Worm (Caenorhabditis elegans): ENCODE measurements around the gene F15E6.9.

The F15E6.9 gene

DNA sequence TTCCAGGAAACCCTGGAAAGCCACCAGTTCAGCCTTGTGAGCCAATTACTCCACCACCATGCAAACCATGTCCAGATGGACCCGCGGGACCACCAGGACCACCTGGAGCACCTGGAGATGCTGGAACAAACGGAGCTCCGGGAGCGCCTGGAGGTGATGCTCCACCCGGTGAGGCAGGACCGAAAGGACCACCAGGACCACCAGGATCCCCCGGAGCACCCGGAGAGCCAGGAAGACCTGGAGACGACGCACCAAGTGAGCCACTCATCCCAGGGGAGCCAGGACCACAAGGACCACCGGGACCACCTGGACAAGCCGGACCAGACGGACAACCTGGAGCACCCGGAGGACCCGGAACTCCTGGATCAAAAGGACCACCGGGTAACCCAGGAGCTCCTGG lies 34.2 kb downstream of the F15E6.9 start:
- no peak for TF ChIP-seq fkh-10 (GFP tag; optimal IDR thresholded peaks at IDR 0.05)
- TF ChIP-seq ceh-9 (tag; optimal IDR thresholded peaks at IDR 0.05), result no peak
- no peak for TF ChIP-seq ceh-34 (tag; optimal IDR thresholded peaks at IDR 0.05)
- TF ChIP-seq ceh-31 (tag; optimal IDR thresholded peaks at IDR 0.05), result no peak
- no peak for TF ChIP-seq ceh-2 (tag; optimal IDR thresholded peaks at IDR 0.05)
- TF ChIP-seq lim-6 (tag; optimal IDR thresholded peaks at IDR 0.05), result no peak
- TF ChIP-seq tbx-2 (tag; optimal IDR thresholded peaks at IDR 0.05), result peak; percentile 6
- no peak for TF ChIP-seq ceh-14 (tag; optimal IDR thresholded peaks at IDR 0.05)
- TF ChIP-seq hlh-6 (tag; optimal IDR thresholded peaks at IDR 0.05), result peak; percentile 63
- TF ChIP-seq elt-4 (tag; optimal IDR thresholded peaks at IDR 0.05), result peak; percentile 15
- no peak for TF ChIP-seq pax-1 (tag; optimal IDR thresholded peaks at IDR 0.05)
- TF ChIP-seq ceh-6 (GFP tag; optimal IDR thresholded peaks at IDR 0.05), result no peak
- no peak for TF ChIP-seq zip-5 (tag; optimal IDR thresholded peaks at IDR 0.05)
- TF ChIP-seq unc-86 (tag; optimal IDR thresholded peaks at IDR 0.05), result no peak
- TF ChIP-seq C08G9.2 (tag; optimal IDR thresholded peaks at IDR 0.05), result peak; percentile 54

DNA sequence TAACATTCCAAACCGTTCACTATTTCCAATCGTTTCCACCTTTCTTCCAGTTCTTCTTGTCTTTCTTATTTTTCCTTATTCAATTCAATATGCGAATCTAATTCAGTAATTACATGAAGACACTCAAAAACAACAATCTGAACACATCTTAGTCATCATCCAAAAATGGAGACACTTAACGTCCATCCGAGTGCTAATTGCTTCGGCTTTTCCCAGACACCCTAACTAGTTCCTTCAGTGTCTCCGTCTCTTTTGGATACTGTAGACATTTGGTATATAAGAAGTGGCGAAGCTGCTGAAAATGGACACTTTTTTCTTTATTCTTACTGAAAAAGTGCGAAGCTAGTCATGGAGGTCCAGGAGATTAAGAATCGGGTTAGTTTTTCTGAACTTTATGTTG lies 35.9 kb downstream of the F15E6.9 start, which contains the start of gene col-33:
Gene col-33, plus strand, starts transcription at position 301 of the 400 bp plus-strand sequence.
- TF ChIP-seq dve-1 (tag; optimal IDR thresholded peaks at IDR 0.05) (no peak), pag-3 (tag; optimal IDR thresholded peaks at IDR 0.05; ENCODE audit: borderline replicate concordance) (no peak), hlh-8 (tag; optimal IDR thresholded peaks at IDR 0.05) (no peak), C08G9.2 (tag; optimal IDR thresholded peaks at IDR 0.05) (no peak), fkh-10 (GFP tag; optimal IDR thresholded peaks at IDR 0.05) (no peak), K09A11.1 (tag; optimal IDR thresholded peaks at IDR 0.05; ENCODE audit: insufficient read depth) (no peak), Y22D7AL.16 (tag; optimal IDR thresholded peaks at IDR 0.05) (no peak), che-1 (tag; optimal IDR thresholded peaks at IDR 0.05) (no peak), hlh-13 (GFP tag; optimal IDR thresholded peaks at IDR 0.05) (no peak), ttx-3 (tag; optimal IDR thresholded peaks at IDR 0.05) (no peak)

DNA sequence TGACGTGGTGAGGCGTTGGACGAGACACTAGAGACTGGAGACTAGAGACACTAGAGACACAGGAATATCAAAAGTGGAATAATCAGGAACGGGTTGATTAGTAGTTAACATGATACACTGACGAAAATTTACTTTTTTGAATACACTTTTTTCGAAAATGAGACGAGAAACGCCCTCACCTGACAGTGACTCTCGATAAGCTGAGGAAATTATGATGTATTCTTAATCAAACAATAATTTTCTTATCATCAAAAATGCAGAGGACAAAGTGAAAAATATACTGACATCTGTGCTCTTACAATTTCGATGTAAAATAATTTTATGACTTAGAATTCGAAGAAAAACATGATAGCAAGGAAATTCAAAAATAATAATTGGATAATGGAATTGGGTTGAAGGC lies 39.5 kb downstream of the F15E6.9 start:
- TF ChIP-seq pax-1 (tag; optimal IDR thresholded peaks at IDR 0.05) (no peak), pha-2 (tag; optimal IDR thresholded peaks at IDR 0.05) (no peak), odd-2 (tag; optimal IDR thresholded peaks at IDR 0.05) (no peak), tbx-7 (tag; optimal IDR thresholded peaks at IDR 0.05) (no peak), gmeb-2 (tag; optimal IDR thresholded peaks at IDR 0.05) (no peak), hlh-8 (tag; optimal IDR thresholded peaks at IDR 0.05) (no peak), ceh-9 (tag; optimal IDR thresholded peaks at IDR 0.05) (no peak), C38D4.7 (GFP tag; optimal IDR thresholded peaks at IDR 0.05) (no peak), fkh-6 (tag; optimal IDR thresholded peaks at IDR 0.05) (no peak)

DNA sequence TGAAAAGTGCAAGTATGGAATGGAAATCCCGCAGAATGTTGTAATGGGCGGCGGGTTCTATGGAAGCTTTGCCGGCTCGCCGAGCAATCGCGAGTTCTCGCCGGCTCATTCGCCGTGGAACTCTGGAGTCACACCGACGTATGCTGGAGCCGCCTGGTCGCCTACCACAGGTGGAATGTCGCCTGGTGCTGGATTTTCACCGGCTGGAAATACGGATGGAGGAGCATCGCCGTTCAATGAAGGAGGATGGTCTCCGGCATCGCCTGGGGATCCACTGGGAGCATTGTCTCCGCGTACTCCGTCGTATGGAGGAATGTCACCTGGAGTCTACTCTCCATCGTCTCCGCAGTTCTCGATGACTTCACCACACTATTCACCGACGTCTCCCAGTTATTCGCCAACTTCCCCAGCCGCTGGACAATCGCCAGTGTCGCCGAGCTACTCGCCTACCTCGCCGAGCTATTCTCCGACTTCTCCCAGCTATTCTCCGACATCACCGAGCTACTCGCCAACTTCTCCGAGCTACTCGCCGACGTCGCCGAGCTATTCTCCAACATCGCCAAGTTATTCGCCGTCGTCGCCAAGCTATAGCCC lies 43.8 kb downstream of the F15E6.9 start:
- TF ChIP-seq fkh-6 (tag; optimal IDR thresholded peaks at IDR 0.05), result no peak
- TF ChIP-seq elt-2 (tag; optimal IDR thresholded peaks at IDR 0.05), result no peak
- no peak for TF ChIP-seq eyg-1 (tag; optimal IDR thresholded peaks at IDR 0.05)
- no peak for TF ChIP-seq rnt-1 (tag; optimal IDR thresholded peaks at IDR 0.05)
- TF ChIP-seq sdc-2 (tag; optimal IDR thresholded peaks at IDR 0.05), result no peak
- no peak for TF ChIP-seq ceh-19 (GFP tag; optimal IDR thresholded peaks at IDR 0.05)

DNA sequence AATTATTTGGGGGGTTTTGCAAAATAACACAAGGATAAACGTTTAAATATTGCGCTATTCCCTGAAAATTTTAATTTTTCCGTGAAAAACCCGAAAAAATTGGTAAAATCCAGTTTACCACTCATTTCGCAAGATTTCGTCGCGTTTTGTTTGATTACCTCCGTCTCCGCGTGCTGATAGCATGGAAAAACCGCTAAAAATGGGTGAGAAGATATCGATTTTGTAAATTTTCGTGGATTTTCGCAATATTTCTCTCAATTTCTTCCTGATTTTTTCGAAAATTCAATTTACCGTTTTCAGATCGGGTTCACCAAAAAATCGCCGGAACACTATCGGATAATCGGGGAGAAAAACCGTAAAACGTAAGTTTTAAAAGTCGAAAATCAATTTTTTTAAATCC lies 51.1 kb downstream of the F15E6.9 start, which contains the start of gene ama-1:
Gene ama-1, plus strand, starts transcription at position 301 of the 400 bp plus-strand sequence.
- TF ChIP-seq odd-2 (tag; optimal IDR thresholded peaks at IDR 0.05) (no peak), pha-2 (tag; optimal IDR thresholded peaks at IDR 0.05) (peak; percentile 43)

Measured in whole organism, late embryonic.